Worm (Caenorhabditis elegans) whole organism, midembryonic: ENCODE measurements around the gene T07A5.1.

ENCODE experiments used
- T22C8.4 ChIP-seq: fragments of 200-800 bp; sonication (Bioruptor generic); IDR thresholded peaks from 2 replicates; pipeline ENCODE4 v1.3.6; 2022; ENCODE audit warnings: missing genetic modification characterization, missing compliant biosample characterization
- cog-1 ChIP-seq: sonication (generic microtip); optimal IDR thresholded peaks from 2 replicates; lab custom pipeline; 2016; ENCODE audit warnings: missing genetic modification characterization, missing compliant biosample characterization
- flt-1 ChIP-seq: fragments of 200-800 bp; sonication (Bioruptor generic); IDR thresholded peaks from 2 replicates; pipeline ENCODE4 v1.3.6; 2022; ENCODE audit warnings: missing genetic modification characterization, missing compliant biosample characterization
- klf-2 ChIP-seq: fragments of 200-800 bp; sonication (Bioruptor generic); conservative IDR thresholded peaks from 2 replicates; pipeline ENCODE4 v1.3.6; 2022; ENCODE audit warnings: missing genetic modification reagents, missing genetic modification characterization, missing compliant biosample characterization
- med-1 ChIP-seq: sonication (generic microtip); optimal IDR thresholded peaks from 2 replicates; lab custom pipeline; 2017; ENCODE audit warnings: missing genetic modification characterization, mild to moderate bottlenecking, missing compliant biosample characterization, antibody characterized with exemption, missing genetic modification reagents; ENCODE audit not compliant: insufficient read depth
- ref-1 ChIP-seq: fragments of 200-800 bp; sonication (Bioruptor generic); conservative IDR thresholded peaks from 2 replicates; pipeline ENCODE4 v1.3.6; 2022; ENCODE audit warnings: missing genetic modification reagents, missing genetic modification characterization, missing compliant biosample characterization
- tab-1 ChIP-seq: fragments of 200-800 bp; sonication (Bioruptor generic); IDR thresholded peaks from 2 replicates; pipeline ENCODE4 v1.3.6; 2022; ENCODE audit warnings: missing genetic modification characterization, missing compliant biosample characterization
- ztf-23 ChIP-seq: fragments of 200-800 bp; sonication (Bioruptor generic); IDR thresholded peaks from 2 replicates; pipeline ENCODE4 v1.3.6; 2022; ENCODE audit warnings: missing genetic modification reagents, missing genetic modification characterization, missing compliant biosample characterization
- ztf-29 ChIP-seq: fragments of 200-800 bp; sonication (Bioruptor generic); IDR thresholded peaks from 2 replicates; pipeline ENCODE4 v1.3.6; 2022; ENCODE audit warnings: missing genetic modification reagents, missing genetic modification characterization, missing compliant biosample characterization

The T07A5.1 gene

ce11 chrIII:10278826-10279225 lies 27.2 kb downstream of the T07A5.1 start, which contains the start of gene pad-2:
TSS of gene pad-2 (plus strand) at chrIII:10279126.
- TF ChIP-seq flt-1 (GFP tag; lab: Robert Waterston, UW) (no peak), ztf-29 (GFP tag; lab: Robert Waterston, UW) (no peak), tab-1 (GFP tag; lab: Robert Waterston, UW) (no peak), cog-1 (tag; lab: Kevin White, UChicago) (no peak), ref-1 (no peak), ztf-23 (GFP tag; lab: Robert Waterston, UW) (no peak), T22C8.4 (GFP tag; lab: Robert Waterston, UW) (no peak), klf-2 (GFP tag; lab: Robert Waterston, UW) (no peak), med-1 (GFP tag; lab: Kevin White, UChicago) (no peak)

- TF ChIP-seq ref-1 (no peak), ztf-23 (GFP tag; lab: Robert Waterston, UW) (no peak), tab-1 (GFP tag; lab: Robert Waterston, UW) (no peak), cog-1 (tag; lab: Kevin White, UChicago) (no peak), T22C8.4 (GFP tag; lab: Robert Waterston, UW) (no peak), flt-1 (GFP tag; lab: Robert Waterston, UW) (no peak), ztf-29 (GFP tag; lab: Robert Waterston, UW) (no peak), klf-2 (GFP tag; lab: Robert Waterston, UW) (no peak), med-1 (GFP tag; lab: Kevin White, UChicago) (no peak)
Observed at ce11 chrIII:10271807-10272206, 34.2 kb downstream of the T07A5.1 start.

- 0 out of 2 replicates have a peak, but pooled peaks have one; percentile 19 for TF ChIP-seq tab-1 (GFP tag; lab: Robert Waterston, UW)
- peak; percentile 21; the same call in 1 of the 2 replicates for TF ChIP-seq T22C8.4 (GFP tag; lab: Robert Waterston, UW)
- no peak for TF ChIP-seq med-1 (GFP tag; lab: Kevin White, UChicago)
- peak; percentile 91 for TF ChIP-seq ztf-23 (GFP tag; lab: Robert Waterston, UW)
- TF ChIP-seq cog-1 (tag; lab: Kevin White, UChicago) = no peak
- peak; percentile 85 for TF ChIP-seq flt-1 (GFP tag; lab: Robert Waterston, UW)
- TF ChIP-seq ztf-29 (GFP tag; lab: Robert Waterston, UW) = peak; percentile 15; the same call in 1 of the 2 replicates
- TF ChIP-seq klf-2 (GFP tag; lab: Robert Waterston, UW) = peak; percentile 86
- TF ChIP-seq ref-1 = peak; percentile 54; the same call in 1 of the 2 replicates
Observed at ce11 chrIII:10270778-10271307, 35.2 kb downstream of the T07A5.1 start, which contains the start of gene cnk-1. TSS of gene cnk-1 (plus strand) at chrIII:10271257.

- 0 out of 2 replicates have a peak, but pooled peaks have one; percentile 11 for TF ChIP-seq T22C8.4 (GFP tag; lab: Robert Waterston, UW)
Observed at ce11 chrIII:10266824-10267223, 39.2 kb downstream of the T07A5.1 start, which contains the start of gene inpp-4B. TSS of gene inpp-4B (minus strand) at chrIII:10266877.

ce11 chrIII:10261682-10262081 lies 44.3 kb downstream of the T07A5.1 start, which contains the start of gene bbs-5:
TSS of gene bbs-5 (minus strand) at chrIII:10261782.
- TF ChIP-seq cog-1 (tag; lab: Kevin White, UChicago) = no peak
- no peak for TF ChIP-seq T22C8.4 (GFP tag; lab: Robert Waterston, UW)
- no peak for TF ChIP-seq ztf-29 (GFP tag; lab: Robert Waterston, UW)
- TF ChIP-seq ref-1 = no peak
- TF ChIP-seq klf-2 (GFP tag; lab: Robert Waterston, UW) = no peak
- no peak for TF ChIP-seq flt-1 (GFP tag; lab: Robert Waterston, UW)
- TF ChIP-seq med-1 (GFP tag; lab: Kevin White, UChicago) = no peak
- no peak for TF ChIP-seq tab-1 (GFP tag; lab: Robert Waterston, UW)
- TF ChIP-seq ztf-23 (GFP tag; lab: Robert Waterston, UW) = no peak

ce11 chrIII:10261256-10261655 lies 44.7 kb downstream of the T07A5.1 start:
- TF ChIP-seq cog-1 (tag; lab: Kevin White, UChicago) = no peak
- no peak for TF ChIP-seq ztf-29 (GFP tag; lab: Robert Waterston, UW)
- no peak for TF ChIP-seq ref-1
- no peak for TF ChIP-seq tab-1 (GFP tag; lab: Robert Waterston, UW)
- TF ChIP-seq flt-1 (GFP tag; lab: Robert Waterston, UW) = no peak
- no peak for TF ChIP-seq med-1 (GFP tag; lab: Kevin White, UChicago)
- TF ChIP-seq T22C8.4 (GFP tag; lab: Robert Waterston, UW) = no peak
- TF ChIP-seq ztf-23 (GFP tag; lab: Robert Waterston, UW) = no peak
- TF ChIP-seq klf-2 (GFP tag; lab: Robert Waterston, UW) = no peak

ce11 chrIII:10258641-10259040 lies 47.4 kb downstream of the T07A5.1 start, which contains the start of gene rip-1:
TSS of gene rip-1 (minus strand) at chrIII:10258741.
- no peak for TF ChIP-seq ztf-29 (GFP tag; lab: Robert Waterston, UW)
- TF ChIP-seq ztf-23 (GFP tag; lab: Robert Waterston, UW) = no peak
- TF ChIP-seq T22C8.4 (GFP tag; lab: Robert Waterston, UW) = no peak
- no peak for TF ChIP-seq flt-1 (GFP tag; lab: Robert Waterston, UW)

- TF ChIP-seq ztf-23 (GFP tag; lab: Robert Waterston, UW) = no peak
- TF ChIP-seq ref-1 = no peak
- no peak for TF ChIP-seq flt-1 (GFP tag; lab: Robert Waterston, UW)
- TF ChIP-seq T22C8.4 (GFP tag; lab: Robert Waterston, UW) = no peak
- no peak for TF ChIP-seq klf-2 (GFP tag; lab: Robert Waterston, UW)
- TF ChIP-seq ztf-29 (GFP tag; lab: Robert Waterston, UW) = no peak
- no peak for TF ChIP-seq tab-1 (GFP tag; lab: Robert Waterston, UW)
- no peak for TF ChIP-seq cog-1 (tag; lab: Kevin White, UChicago)
- TF ChIP-seq med-1 (GFP tag; lab: Kevin White, UChicago) = no peak
Observed at ce11 chrIII:10254583-10254982, 51.4 kb downstream of the T07A5.1 start, which contains the start of gene R01H10.4. TSS of gene R01H10.4 (plus strand) at chrIII:10254818.
